Fruit fly (Drosophila melanogaster) whole organism, embryonic: ENCODE results near the gene srl.

Experiments used
- Atf3 ChIP-seq: fragments of 200-800 bp; sonication (Bioruptor generic); optimal IDR thresholded peaks from 3 replicates; lab custom pipeline; 2016; ENCODE audit warnings: missing biosample characterization, missing genetic modification characterization
- CG5180 ChIP-seq: fragments of 200-800 bp; sonication (Bioruptor generic); optimal IDR thresholded peaks from 3 replicates; lab custom pipeline; 2017; ENCODE audit warnings: missing biosample characterization, missing genetic modification characterization, mild to moderate bottlenecking, moderate library complexity, missing genetic modification reagents
- CG8924 ChIP-seq: fragments of 200-800 bp; optimal IDR thresholded peaks from 3 replicates; lab custom pipeline; 2019; ENCODE audit warnings: missing biosample characterization, mild to moderate bottlenecking, missing genetic modification characterization, moderate library complexity
- Scr ChIP-seq: fragments of 200-800 bp; sonication (Bioruptor generic); IDR thresholded peaks from 2 replicates; pipeline ENCODE4 v1.3.6; 2022; ENCODE audit warnings: missing biosample characterization, missing genetic modification characterization; ENCODE audit not compliant: partially characterized antibody
- dati ChIP-seq: fragments of 200-800 bp; sonication (Bioruptor generic); IDR thresholded peaks from 2 replicates; pipeline ENCODE4 v1.3.6; 2022; ENCODE audit warnings: missing biosample characterization, missing genetic modification characterization
- jumu ChIP-seq: fragments of 200-800 bp; sonication (Bioruptor generic); optimal IDR thresholded peaks from 3 replicates; lab custom pipeline; 2016; ENCODE audit warnings: missing biosample characterization, missing genetic modification characterization
- phol ChIP-seq: fragments of 200-800 bp; sonication (Bioruptor generic); optimal IDR thresholded peaks from 3 replicates; lab custom pipeline; 2018; ENCODE audit warnings: missing biosample characterization, mild to moderate bottlenecking, missing genetic modification characterization, moderate library complexity

DNA sequence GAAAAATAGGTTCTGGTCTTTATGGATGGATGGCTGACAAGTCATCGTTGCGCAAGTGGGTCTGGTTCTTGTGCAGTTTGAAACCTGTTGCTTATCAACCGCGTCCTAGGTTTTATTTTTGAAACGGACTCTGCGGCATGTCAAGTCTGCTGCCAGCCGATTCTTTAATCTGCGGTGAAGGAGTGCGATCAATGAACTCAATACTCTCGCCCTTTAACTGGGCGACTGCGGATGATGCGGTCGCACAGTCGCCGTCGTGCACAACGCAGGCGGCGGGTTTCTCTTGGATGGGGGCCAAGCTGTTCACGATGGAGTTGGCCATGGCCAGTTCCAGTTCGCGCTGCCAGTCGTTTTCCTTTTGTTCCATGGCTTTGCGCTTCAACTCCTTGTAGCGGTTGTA lies 21.8 kb downstream of the srl start:
- no peak for TF ChIP-seq CG8924 (tag; lab: Kevin White, UChicago)
- TF ChIP-seq dati (GFP tag; lab: Robert Waterston, UW): no peak
- no peak for TF ChIP-seq Atf3 (GFP tag; lab: Kevin White, UChicago)
- no peak for TF ChIP-seq jumu (GFP tag; lab: Kevin White, UChicago)
- no peak for TF ChIP-seq Scr (GFP tag; lab: Robert Waterston, UW)
- TF ChIP-seq CG5180 (GFP tag; lab: Kevin White, UChicago): no peak
- no peak for TF ChIP-seq phol (tag; lab: Kevin White, UChicago)
